Worm (Caenorhabditis elegans): Measurements from ENCODE around the gene ife-3.

The ife-3 gene

DNA sequence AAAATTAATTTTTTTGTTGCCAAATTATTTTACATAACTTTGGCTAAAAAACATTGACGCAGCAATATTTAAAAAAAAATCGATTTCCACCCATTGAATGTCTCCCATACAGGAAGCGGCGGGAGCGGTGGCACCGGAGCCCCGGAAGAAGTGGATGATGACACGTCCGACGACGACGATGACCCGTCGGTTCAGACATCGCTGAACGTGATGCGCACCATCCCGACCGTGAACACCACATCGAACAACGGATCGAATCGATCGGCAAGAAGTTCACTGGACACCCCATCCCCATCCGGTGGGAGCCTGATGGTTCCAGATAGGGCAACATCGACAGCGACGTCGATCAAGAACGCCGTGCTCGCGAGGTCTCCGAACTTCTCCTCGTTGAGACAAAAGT is 20.6 kb upstream of the ife-3 start:
- 0 out of 2 replicates have a peak, but pooled peaks have one; percentile 12 for TF ChIP-seq C06A6.2 (GFP tag; conservative IDR thresholded peaks at IDR 0.05)
- TF ChIP-seq zfh-2 (GFP tag; conservative IDR thresholded peaks at IDR 0.05) = peak; percentile 73
- TF ChIP-seq B0019.2 (GFP tag; conservative IDR thresholded peaks at IDR 0.05) = no peak
- TF ChIP-seq F37B4.10 (GFP tag; IDR thresholded peaks at IDR 0.05) = 0 out of 2 replicates have a peak, but pooled peaks have one; percentile 67
- TF ChIP-seq repo-1 (tag; optimal IDR thresholded peaks at IDR 0.05) = no peak

DNA sequence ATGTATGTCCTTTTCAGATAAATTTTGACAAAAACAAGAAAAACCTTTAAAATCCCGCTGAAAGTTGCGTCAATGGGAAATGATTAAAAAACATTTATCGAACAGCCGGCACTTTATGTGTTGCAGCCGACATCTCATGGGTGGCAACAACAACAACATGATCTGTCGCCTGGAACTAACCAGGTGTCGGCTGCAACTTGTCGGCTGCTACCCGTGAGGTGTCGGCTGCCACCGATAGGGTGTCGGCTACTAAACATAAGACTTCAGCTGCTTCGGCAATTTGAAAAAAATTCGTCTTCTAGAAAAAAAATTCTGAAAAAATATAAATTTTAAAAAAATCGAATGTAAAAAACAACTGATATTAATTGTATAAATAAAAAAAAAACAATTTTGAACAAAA is 20.0 kb upstream of the ife-3 start:
- peak; percentile 53 for TF ChIP-seq snpc-4 (GFP tag; optimal IDR thresholded peaks at IDR 0.05)
- peak in 3 of 4 experiments; percentile 11 to 69 (median 32) for TF ChIP-seq snpc-4 (tag; optimal IDR thresholded peaks at IDR 0.05)
- no peak for TF ChIP-seq Y53F4B.3 (GFP tag; IDR thresholded peaks at IDR 0.05)
- TF ChIP-seq pha-4 (tag; optimal IDR thresholded peaks at IDR 0.05) = no peak
- no peak for TF ChIP-seq hmg-20 (GFP tag; IDR thresholded peaks at IDR 0.05)
- TF ChIP-seq F23B12.7 (tag; optimal IDR thresholded peaks at IDR 0.05; ENCODE audit: insufficient read depth) = no peak
- no peak for TF ChIP-seq egl-18 (GFP tag; IDR thresholded peaks at IDR 0.05)
- TF ChIP-seq unc-130 (GFP tag; optimal IDR thresholded peaks at IDR 0.05) = no peak
- TF ChIP-seq ztf-18 (tag; optimal IDR thresholded peaks at IDR 0.05) = no peak
- peak; percentile 54 for TF ChIP-seq snpc-1.1 (tag; optimal IDR thresholded peaks at IDR 0.05; ENCODE audit: insufficient read depth)
- no peak for TF ChIP-seq ceh-91 (GFP tag; IDR thresholded peaks at IDR 0.05)
- no peak for TF ChIP-seq B0035.1 (tag; optimal IDR thresholded peaks at IDR 0.05)
- no peak for TF ChIP-seq ets-4 (GFP tag; optimal IDR thresholded peaks at IDR 0.05)

DNA sequence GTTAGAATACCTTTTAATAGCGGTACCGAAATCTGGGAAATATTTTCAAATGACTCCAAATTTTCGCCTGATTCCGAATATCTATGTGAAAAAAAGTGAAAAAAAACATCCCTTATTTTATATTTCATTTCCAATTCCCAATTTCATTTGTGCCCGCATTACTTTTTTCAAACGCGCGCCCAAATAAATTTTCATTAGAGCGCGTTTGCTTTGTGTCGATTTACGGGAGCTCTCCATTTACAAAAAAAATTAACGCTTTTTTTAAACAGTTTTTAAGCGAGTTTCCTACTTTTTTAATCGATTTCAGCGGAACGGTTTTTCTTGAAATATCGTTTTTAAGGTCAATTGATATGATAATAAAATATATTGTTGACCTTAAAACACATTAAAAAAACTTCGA is 16.6 kb upstream of the ife-3 start:
- no peak for TF ChIP-seq tlf-1 (GFP tag; optimal IDR thresholded peaks at IDR 0.05)
- TF ChIP-seq dpl-1 (GFP tag; optimal IDR thresholded peaks at IDR 0.05) = no peak
- no peak for TF ChIP-seq snpc-4 (GFP tag; optimal IDR thresholded peaks at IDR 0.05)
- TF ChIP-seq snpc-4 (tag; optimal IDR thresholded peaks at IDR 0.05) = no peak
- TF ChIP-seq ceh-40 (GFP tag; IDR thresholded peaks at IDR 0.05) = no peak
- TF ChIP-seq lir-1 (GFP tag; conservative IDR thresholded peaks at IDR 0.05) = no peak
- TF ChIP-seq T07F8.4 (tag; optimal IDR thresholded peaks at IDR 0.05) = no peak
- no peak for TF ChIP-seq akir-1 (GFP tag; optimal IDR thresholded peaks at IDR 0.05)
- TF ChIP-seq madf-8 (GFP tag; conservative IDR thresholded peaks at IDR 0.05) = no peak
- TF ChIP-seq nhr-27 (tag; optimal IDR thresholded peaks at IDR 0.05) = no peak
- TF ChIP-seq fkh-3 (tag; optimal IDR thresholded peaks at IDR 0.05) = no peak
- TF ChIP-seq let-526 (GFP tag; IDR thresholded peaks at IDR 0.05) = no peak
- TF ChIP-seq ceh-100 (GFP tag; IDR thresholded peaks at IDR 0.05) = no peak
- no peak for TF ChIP-seq Y53G8AR.9 (GFP tag; conservative IDR thresholded peaks at IDR 0.05)
- no peak for TF ChIP-seq lin-54 (GFP tag; optimal IDR thresholded peaks at IDR 0.05)
- TF ChIP-seq nfyb-1 (GFP tag; IDR thresholded peaks at IDR 0.05) = no peak
- TF ChIP-seq aptf-3 (GFP tag; IDR thresholded peaks at IDR 0.05) = no peak
- TF ChIP-seq K12H6.12 (tag; optimal IDR thresholded peaks at IDR 0.05) = no peak
- no peak for TF ChIP-seq attf-6 (GFP tag; IDR thresholded peaks at IDR 0.05)
- TF ChIP-seq K11D2.4 (GFP tag; IDR thresholded peaks at IDR 0.05) = no peak
- no peak for TF ChIP-seq lin-35 (GFP tag; optimal IDR thresholded peaks at IDR 0.05)

Measured in whole organism, young adult.